Worm (Caenorhabditis elegans) whole organism, L1 larva: ENCODE data around the gene cest-6.

ENCODE experiments used
- ceh-8 ChIP-seq: fragments of 200-800 bp; sonication (Bioruptor generic); optimal IDR thresholded peaks from 2 replicates; lab custom pipeline; 2018; ENCODE audit warnings: mild to moderate bottlenecking, missing genetic modification characterization, moderate library complexity, missing compliant biosample characterization
- ceh-82 ChIP-seq, 3 experiments: fragments of 150-350 bp in 1 of 3; sonication (generic microtip) in 2 of 3; optimal IDR thresholded peaks; 2 replicates each; lab custom pipeline; 2014 to 2017; ENCODE audit warnings: missing biosample characterization in 3 of 3, missing genetic modification characterization in 3 of 3
- ceh-90 ChIP-seq: sonication (generic microtip); optimal IDR thresholded peaks from 2 replicates; lab custom pipeline; 2016; ENCODE audit warnings: missing genetic modification characterization, missing compliant biosample characterization
- ces-1 ChIP-seq: fragments of 150-350 bp; optimal IDR thresholded peaks from 2 replicates; lab custom pipeline; 2014; ENCODE audit warnings: missing biosample characterization, missing genetic modification reagents, missing genetic modification characterization
- dpl-1 ChIP-seq, 3 experiments: fragments of 150-350 bp in 2 of 3; sonication (generic microtip) in 1 of 3; optimal IDR thresholded peaks; 2 replicates each; lab custom pipeline; 2014 to 2017; ENCODE audit warnings: missing biosample characterization in 3 of 3, missing genetic modification characterization in 3 of 3, missing genetic modification reagents in 3 of 3
- dsc-1 ChIP-seq: sonication (generic microtip); optimal IDR thresholded peaks from 2 replicates; lab custom pipeline; 2016; ENCODE audit warnings: mild to moderate bottlenecking, missing genetic modification characterization, missing compliant biosample characterization
- efl-1 ChIP-seq, 4 experiments: fragments of 150-350 bp; optimal IDR thresholded peaks in 3 of 4; peaks in 1 of 4; 1 replicate in 1 of 4; 2 replicates in 3 of 4; lab custom pipeline; 2014; ENCODE audit warnings: missing biosample characterization in 2 of 4, missing genetic modification characterization in 2 of 4, missing genetic modification reagents in 2 of 4
- elt-2 ChIP-seq: sonication (generic microtip); optimal IDR thresholded peaks from 2 replicates; lab custom pipeline; 2016; ENCODE audit warnings: missing genetic modification characterization, mild to moderate bottlenecking, inconsistent platforms, missing compliant biosample characterization, missing genetic modification reagents
- ets-5 ChIP-seq: fragments of 200-800 bp; sonication (Bioruptor generic); IDR thresholded peaks from 2 replicates; pipeline ENCODE4 v1.3.6; 2022; ENCODE audit warnings: missing genetic modification characterization, missing compliant biosample characterization
- fkh-10 ChIP-seq: sonication (generic microtip); optimal IDR thresholded peaks from 2 replicates; lab custom pipeline; 2017; ENCODE audit warnings: missing biosample characterization, missing genetic modification reagents, missing genetic modification characterization
- fkh-8 ChIP-seq: sonication (generic microtip); optimal IDR thresholded peaks from 2 replicates; lab custom pipeline; 2016; ENCODE audit warnings: mild to moderate bottlenecking, missing genetic modification characterization, missing compliant biosample characterization
- fos-1 ChIP-seq: fragments of 150-350 bp; optimal IDR thresholded peaks from 2 replicates; lab custom pipeline; 2014; ENCODE audit warnings: missing biosample characterization, missing genetic modification characterization
- hpl-2 ChIP-seq: fragments of 150-350 bp; optimal IDR thresholded peaks from 2 replicates; lab custom pipeline; 2014; ENCODE audit warnings: missing biosample characterization, missing genetic modification reagents, missing genetic modification characterization
- lin-13 ChIP-seq: fragments of 150-350 bp; optimal IDR thresholded peaks from 2 replicates; lab custom pipeline; 2014; ENCODE audit warnings: missing biosample characterization, missing genetic modification reagents, missing genetic modification characterization
- lin-14 ChIP-seq: fragments of 200-800 bp; sonication (Bioruptor generic); optimal IDR thresholded peaks from 2 replicates; lab custom pipeline; 2018; ENCODE audit warnings: mild to moderate bottlenecking, missing genetic modification characterization, moderate library complexity, missing compliant biosample characterization
- lin-39 ChIP-seq: fragments of 150-350 bp; optimal IDR thresholded peaks from 2 replicates; lab custom pipeline; 2014; ENCODE audit warnings: missing biosample characterization, missing genetic modification reagents, missing genetic modification characterization
- lir-3 ChIP-seq: sonication (generic microtip); optimal IDR thresholded peaks from 2 replicates; lab custom pipeline; 2016; ENCODE audit warnings: mild to moderate bottlenecking, missing genetic modification characterization, moderate library complexity, missing compliant biosample characterization; ENCODE audit not compliant: poor library complexity
- lsy-2 ChIP-seq, 2 experiments: fragments of 150-350 bp; optimal IDR thresholded peaks; 2 replicates each; lab custom pipeline; 2014; ENCODE audit warnings: missing biosample characterization in 2 of 2, missing genetic modification characterization in 2 of 2
- mab-9 ChIP-seq: fragments of 200-800 bp; sonication (Bioruptor generic); IDR thresholded peaks from 2 replicates; pipeline ENCODE4 v1.3.6; 2022; ENCODE audit warnings: missing genetic modification reagents, missing genetic modification characterization, missing compliant biosample characterization
- mep-1 ChIP-seq: fragments of 150-350 bp; optimal IDR thresholded peaks from 2 replicates; lab custom pipeline; 2014; ENCODE audit warnings: missing biosample characterization, missing genetic modification characterization
- nhr-11 ChIP-seq: fragments of 150-350 bp; optimal IDR thresholded peaks from 2 replicates; lab custom pipeline; 2014; ENCODE audit warnings: missing biosample characterization, missing genetic modification characterization
- nhr-20 ChIP-seq: sonication (generic microtip); optimal IDR thresholded peaks from 2 replicates; lab custom pipeline; 2016; ENCODE audit warnings: mild to moderate bottlenecking, missing genetic modification characterization, missing compliant biosample characterization
- nhr-237 ChIP-seq: fragments of 150-350 bp; optimal IDR thresholded peaks from 2 replicates; lab custom pipeline; 2014; ENCODE audit warnings: missing biosample characterization, missing genetic modification characterization
- nhr-47 ChIP-seq: sonication (generic microtip); optimal IDR thresholded peaks from 2 replicates; lab custom pipeline; 2016; ENCODE audit warnings: mild to moderate bottlenecking, missing genetic modification characterization, moderate library complexity, missing compliant biosample characterization
- nhr-71 ChIP-seq: sonication (generic microtip); optimal IDR thresholded peaks from 2 replicates; lab custom pipeline; 2016; ENCODE audit warnings: mild to moderate bottlenecking, missing genetic modification characterization, moderate library complexity, missing compliant biosample characterization
- nhr-77 ChIP-seq: fragments of 150-350 bp; optimal IDR thresholded peaks from 2 replicates; lab custom pipeline; 2014; ENCODE audit warnings: missing biosample characterization, missing genetic modification characterization
- pax-3 ChIP-seq: fragments of 200-800 bp; sonication (Bioruptor generic); optimal IDR thresholded peaks from 2 replicates; lab custom pipeline; 2018; ENCODE audit warnings: mild to moderate bottlenecking, missing genetic modification characterization, moderate library complexity, missing compliant biosample characterization
- rnt-1 ChIP-seq: sonication (generic microtip); optimal IDR thresholded peaks from 2 replicates; lab custom pipeline; 2016; ENCODE audit warnings: mild to moderate bottlenecking, missing genetic modification characterization, moderate library complexity, missing compliant biosample characterization
- sox-4 ChIP-seq: sonication (generic microtip); optimal IDR thresholded peaks from 2 replicates; lab custom pipeline; 2016; ENCODE audit warnings: missing genetic modification characterization, missing compliant biosample characterization
- sup-37 ChIP-seq: fragments of 200-800 bp; sonication (Bioruptor generic); optimal IDR thresholded peaks from 2 replicates; lab custom pipeline; 2018; ENCODE audit warnings: mild to moderate bottlenecking, missing genetic modification characterization, missing compliant biosample characterization
- swsn-7 ChIP-seq: sonication (generic microtip); optimal IDR thresholded peaks from 2 replicates; lab custom pipeline; 2016; ENCODE audit warnings: missing genetic modification characterization, missing compliant biosample characterization
- tbx-2 ChIP-seq: sonication (generic microtip); optimal IDR thresholded peaks from 2 replicates; lab custom pipeline; 2016; ENCODE audit warnings: missing genetic modification characterization, missing compliant biosample characterization
- unc-130 ChIP-seq: fragments of 150-350 bp; optimal IDR thresholded peaks from 2 replicates; lab custom pipeline; 2017; ENCODE audit warnings: missing biosample characterization, missing genetic modification characterization, inconsistent platforms
- unc-30 ChIP-seq: sonication (generic microtip); optimal IDR thresholded peaks from 2 replicates; lab custom pipeline; 2017; ENCODE audit warnings: missing biosample characterization, missing genetic modification characterization
- unc-62 ChIP-seq: fragments of 150-350 bp; optimal IDR thresholded peaks from 2 replicates; lab custom pipeline; 2014; ENCODE audit warnings: missing biosample characterization, missing genetic modification reagents, missing genetic modification characterization
- unc-86 ChIP-seq: sonication (generic microtip); optimal IDR thresholded peaks from 2 replicates; lab custom pipeline; 2016; ENCODE audit warnings: missing genetic modification characterization, missing compliant biosample characterization
- unc-98 ChIP-seq: fragments of 200-800 bp; sonication (Bioruptor generic); IDR thresholded peaks from 2 replicates; pipeline ENCODE4 v1.3.6; 2022; ENCODE audit warnings: missing genetic modification characterization, missing compliant biosample characterization
- ztf-11 ChIP-seq, 2 experiments: sonication (generic microtip); optimal IDR thresholded peaks; 2 replicates each; lab custom pipeline; 2016 to 2017; ENCODE audit warnings: missing genetic modification characterization in 2 of 2, missing biosample characterization in 1 of 2, missing compliant biosample characterization in 1 of 2
- ztf-4 ChIP-seq: fragments of 150-350 bp; optimal IDR thresholded peaks from 2 replicates; lab custom pipeline; 2014; ENCODE audit warnings: missing biosample characterization, missing genetic modification characterization

The cest-6 gene

ce11 chrIV:6958696-6959095 lies 30.4 kb upstream of the cest-6 start (continued):
- TF ChIP-seq nhr-237 (tag; lab: Kevin White, UChicago) (no peak), swsn-7 (tag; lab: Kevin White, UChicago) (peak; percentile 14), unc-62 (no peak), sup-37 (GFP tag; lab: Kevin White, UChicago) (no peak), lir-3 (tag; lab: Kevin White, UChicago) (no peak), lin-13 (GFP tag; lab: Kevin White, UChicago) (no peak), ztf-11 (tag; optimal IDR thresholded peaks at IDR 0.05; lab: Kevin White, UChicago) (no peak), ets-5 (GFP tag; lab: Robert Waterston, UW) (no peak), unc-98 (GFP tag; lab: Robert Waterston, UW) (no peak), efl-1 (optimal IDR thresholded peaks at IDR 0.05; lab: Kevin White, UChicago) (no peak), efl-1 (GFP tag; optimal IDR thresholded peaks at IDR 0.05 in 1 of 2; lab: Kevin White, UChicago) (no peak), nhr-11 (tag; lab: Kevin White, UChicago) (no peak), lin-39 (tag; lab: Kevin White, UChicago) (no peak), dpl-1 (GFP tag; optimal IDR thresholded peaks at IDR 0.05; lab: Kevin White, UChicago) (no peak), hpl-2 (no peak), ceh-82 (tag; optimal IDR thresholded peaks at IDR 0.05; lab: Kevin White, UChicago) (peak in 1 of 3 experiments; percentile 22), unc-30 (tag; lab: Kevin White, UChicago) (no peak), mab-9 (GFP tag; lab: Robert Waterston, UW) (0 out of 2 replicates have a peak, but pooled peaks have one; percentile 46), pax-3 (tag; lab: Kevin White, UChicago) (no peak), sox-4 (no peak), ceh-90 (tag; lab: Kevin White, UChicago) (no peak), elt-2 (tag; lab: Kevin White, UChicago) (no peak), unc-130 (tag; lab: Kevin White, UChicago) (no peak), nhr-77 (no peak), ztf-4 (tag; lab: Kevin White, UChicago) (no peak), lsy-2 (tag; optimal IDR thresholded peaks at IDR 0.05; lab: Kevin White, UChicago) (peak in 1 of 2 experiments; percentile 18)

- TF ChIP-seq fos-1 (no peak), dsc-1 (tag; lab: Kevin White, UChicago) (no peak)
Measured at ce11 chrIV:6957341-6957740, 29.0 kb upstream of the cest-6 start, which contains the start of gene jnk-1. Gene jnk-1, plus strand, starts transcription at chrIV:6957641.

ce11 chrIV:6956668-6957067 lies 28.4 kb upstream of the cest-6 start:
- peak; percentile 15 for TF ChIP-seq tbx-2 (tag; lab: Kevin White, UChicago)
- TF ChIP-seq swsn-7 (tag; lab: Kevin White, UChicago): peak; percentile 10
- peak; percentile 46 for TF ChIP-seq ces-1 (GFP tag; lab: Kevin White, UChicago)
- TF ChIP-seq nhr-20 (tag; lab: Kevin White, UChicago): no peak
- peak; percentile 8 for TF ChIP-seq mep-1
- TF ChIP-seq nhr-71 (tag; lab: Kevin White, UChicago): peak; percentile 39
- TF ChIP-seq lin-14: peak; percentile 85
- TF ChIP-seq fkh-8 (tag; lab: Kevin White, UChicago): peak; percentile 20
- TF ChIP-seq dsc-1 (tag; lab: Kevin White, UChicago): peak; percentile 23
- no peak for TF ChIP-seq rnt-1 (tag; lab: Kevin White, UChicago)
- TF ChIP-seq fos-1: no peak
- no peak for TF ChIP-seq ceh-8 (GFP tag; lab: Kevin White, UChicago)
- peak; percentile 56 for TF ChIP-seq unc-86
- TF ChIP-seq lsy-2 (tag; optimal IDR thresholded peaks at IDR 0.05; lab: Kevin White, UChicago): peak in 1 of 2 experiments; percentile 29
- peak; percentile 19 for TF ChIP-seq nhr-47 (tag; lab: Kevin White, UChicago)
- peak; percentile 76 for TF ChIP-seq fkh-10 (GFP tag; lab: Kevin White, UChicago)
- TF ChIP-seq, all 84 proteins: peak for 12
